Fruit fly (Drosophila melanogaster) whole organism, adult: ENCODE measurements around the gene CG14143.

Source experiments
- CG5204 ChIP-seq: fragments of 200-800 bp; sonication (Bioruptor generic); optimal IDR thresholded peaks from 2 replicates; lab custom pipeline; 2016; ENCODE audit warnings: missing biosample characterization, missing genetic modification characterization
- CG7045 ChIP-seq: fragments of 200-800 bp; sonication (Bioruptor generic); optimal IDR thresholded peaks from 2 replicates; lab custom pipeline; 2017; ENCODE audit warnings: missing biosample characterization, mild to moderate bottlenecking, missing genetic modification characterization
- cnc ChIP-seq, 2 experiments: fragments of >200 bp; optimal IDR thresholded peaks; 2 replicates each; lab custom pipeline; 2017
- kay ChIP-seq: fragments of 200-800 bp; sonication (Bioruptor generic); peaks from one replicate; lab custom pipeline; 2016; ENCODE audit warnings: missing biosample characterization, missing genetic modification characterization, borderline replicate concordance
- pad ChIP-seq: fragments of 200-800 bp; sonication (Bioruptor generic); optimal IDR thresholded peaks from 3 replicates; lab custom pipeline; 2017; ENCODE audit warnings: missing biosample characterization, missing genetic modification characterization, mild to moderate bottlenecking, moderate library complexity, missing genetic modification reagents

DNA sequence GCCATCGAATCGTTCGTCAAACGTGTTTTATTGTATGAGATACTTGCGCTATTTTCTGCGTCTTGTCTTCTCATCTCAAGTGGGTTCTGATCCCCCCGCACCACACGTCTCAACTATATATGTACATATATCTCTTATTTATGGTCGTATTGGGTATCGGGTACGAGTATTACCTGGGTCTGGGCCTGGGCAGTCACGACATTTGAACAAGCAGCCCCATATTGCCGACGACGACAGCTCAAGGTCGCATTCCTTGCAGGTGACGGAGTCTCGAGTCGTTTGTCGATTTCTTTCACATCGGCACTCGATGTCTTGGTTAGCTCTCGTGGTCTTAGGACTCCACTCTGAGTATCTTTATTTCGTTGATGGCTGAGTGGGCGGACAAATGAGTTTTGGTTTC lies 10.3 kb downstream of the CG14143 start:
- TF ChIP-seq kay (no peak), CG7045 (GFP tag; lab: Kevin White, UChicago) (no peak), CG5204 (no peak), pad (GFP tag; lab: Kevin White, UChicago) (no peak), cnc (optimal IDR thresholded peaks at IDR 0.05; lab: Kevin White, UChicago) (no peak)
